Fruit fly (Drosophila melanogaster) whole organism, embryonic: Measurements from ENCODE around the gene Gyc89Da.

Source experiments
- Ada2b ChIP-seq: fragments of 200-800 bp; sonication (Bioruptor generic); IDR thresholded peaks from 2 replicates; pipeline ENCODE4 v1.3.6; 2022; ENCODE audit warnings: missing biosample characterization, missing genetic modification characterization
- CG10147 ChIP-seq: fragments of 200-800 bp; sonication (Bioruptor generic); optimal IDR thresholded peaks from 2 replicates; lab custom pipeline; 2019; ENCODE audit warnings: missing biosample characterization, mild to moderate bottlenecking, missing genetic modification characterization, moderate library complexity
- CG10209 ChIP-seq: fragments of 200-800 bp; sonication (Bioruptor generic); optimal IDR thresholded peaks from 3 replicates; lab custom pipeline; 2017; ENCODE audit warnings: missing biosample characterization, mild to moderate bottlenecking, missing genetic modification characterization, missing genetic modification reagents
- CG10274 ChIP-seq: fragments of 200-800 bp; sonication (Bioruptor generic); optimal IDR thresholded peaks from 3 replicates; lab custom pipeline; 2017; ENCODE audit warnings: missing biosample characterization, mild to moderate bottlenecking, missing genetic modification characterization
- CG11398 ChIP-seq: fragments of 200-800 bp; sonication (Bioruptor generic); optimal IDR thresholded peaks from 2 replicates; lab custom pipeline; 2016; ENCODE audit warnings: missing biosample characterization, missing genetic modification characterization
- CG13287 ChIP-seq: fragments of 200-800 bp; sonication (Bioruptor generic); IDR thresholded peaks from 2 replicates; pipeline ENCODE4 v1.3.6; 2022; ENCODE audit warnings: missing biosample characterization, missing genetic modification characterization; ENCODE audit not compliant: partially characterized antibody
- CG15479 ChIP-seq: fragments of 200-800 bp; sonication (Bioruptor generic); optimal IDR thresholded peaks from 3 replicates; lab custom pipeline; 2019; ENCODE audit warnings: missing biosample characterization, mild to moderate bottlenecking, missing genetic modification characterization, moderate library complexity
- CG16813 ChIP-seq: fragments of 200-800 bp; sonication (Bioruptor generic); IDR thresholded peaks from 3 replicates; pipeline ENCODE4 v1.3.6; 2022; ENCODE audit warnings: missing biosample characterization, missing genetic modification characterization; ENCODE audit not compliant: partially characterized antibody
- CG18011 ChIP-seq: fragments of 200-800 bp; sonication (Bioruptor generic); optimal IDR thresholded peaks from 2 replicates; lab custom pipeline; 2017; ENCODE audit warnings: missing biosample characterization, missing genetic modification characterization, mild to moderate bottlenecking, moderate library complexity, missing genotype
- CG31224 ChIP-seq: fragments of 200-800 bp; sonication (Bioruptor generic); IDR thresholded peaks from 2 replicates; pipeline ENCODE4 v1.3.6; 2022; ENCODE audit warnings: missing biosample characterization, missing genetic modification characterization
- CG31388 ChIP-seq: fragments of 200-800 bp; sonication (Bioruptor generic); optimal IDR thresholded peaks from 2 replicates; lab custom pipeline; 2016; ENCODE audit warnings: missing biosample characterization, missing genetic modification characterization
- CG3407 ChIP-seq: fragments of 200-800 bp; sonication (Bioruptor generic); optimal IDR thresholded peaks from 2 replicates; lab custom pipeline; 2018; ENCODE audit warnings: missing biosample characterization, mild to moderate bottlenecking, missing genetic modification characterization
- CG4424 ChIP-seq: fragments of 200-800 bp; sonication (Bioruptor generic); optimal IDR thresholded peaks from 3 replicates; lab custom pipeline; 2016; ENCODE audit warnings: missing biosample characterization, missing genetic modification characterization
- CG5180 ChIP-seq: fragments of 200-800 bp; sonication (Bioruptor generic); optimal IDR thresholded peaks from 3 replicates; lab custom pipeline; 2017; ENCODE audit warnings: missing biosample characterization, missing genetic modification characterization, mild to moderate bottlenecking, moderate library complexity, missing genetic modification reagents
- CG6791 ChIP-seq: fragments of 200-800 bp; sonication (Bioruptor generic); IDR thresholded peaks from 3 replicates; pipeline ENCODE4 v1.3.6; 2022; ENCODE audit warnings: missing biosample characterization, missing genetic modification characterization; ENCODE audit not compliant: partially characterized antibody
- CG7372 ChIP-seq: fragments of 200-800 bp; sonication (Bioruptor generic); IDR thresholded peaks from 2 replicates; pipeline ENCODE4 v1.3.6; 2022; ENCODE audit warnings: missing biosample characterization, missing genetic modification characterization
- CG7987 ChIP-seq: fragments of 200-800 bp; sonication (Bioruptor generic); optimal IDR thresholded peaks from 2 replicates; lab custom pipeline; 2018; ENCODE audit warnings: missing biosample characterization, mild to moderate bottlenecking, missing genetic modification characterization, moderate library complexity
- CG8290 ChIP-seq, 3 experiments: fragments of 200-800 bp; sonication (Bioruptor generic); optimal IDR thresholded peaks; 2 replicates each; lab custom pipeline; 2016 to 2019; ENCODE audit warnings: missing biosample characterization in 3 of 3, missing genetic modification characterization in 3 of 3, mild to moderate bottlenecking in 2 of 3, moderate library complexity in 1 of 3
- CG8944 ChIP-seq: fragments of 200-800 bp; sonication (Bioruptor generic); optimal IDR thresholded peaks from 3 replicates; lab custom pipeline; 2016; ENCODE audit warnings: missing biosample characterization, missing genetic modification characterization
- CG9932 ChIP-seq: fragments of 200-800 bp; sonication (Bioruptor generic); IDR thresholded peaks from 2 replicates; pipeline ENCODE4 v1.3.6; 2022; ENCODE audit warnings: missing biosample characterization, missing genetic modification characterization
- Dip3 ChIP-seq: fragments of 200-800 bp; sonication (Bioruptor generic); optimal IDR thresholded peaks from 3 replicates; lab custom pipeline; 2016; ENCODE audit warnings: missing biosample characterization, missing genetic modification characterization
- Doc2 ChIP-seq: fragments of 200-800 bp; sonication (Bioruptor generic); IDR thresholded peaks from 2 replicates; pipeline ENCODE4 v1.3.6; 2022; ENCODE audit warnings: missing biosample characterization, missing genetic modification characterization
- Gug ChIP-seq: fragments of 200-800 bp; sonication (Bioruptor generic); IDR thresholded peaks from 4 replicates; pipeline ENCODE4 v1.3.6; 2022; ENCODE audit warnings: missing biosample characterization, missing genetic modification characterization
- HmgZ ChIP-seq: fragments of 200-800 bp; sonication (Bioruptor generic); optimal IDR thresholded peaks from 2 replicates; lab custom pipeline; 2018; ENCODE audit warnings: missing biosample characterization, mild to moderate bottlenecking, missing genetic modification characterization
- Hr39 ChIP-seq: fragments of >200 bp; optimal IDR thresholded peaks from 2 replicates; lab custom pipeline; 2017
- Jarid2 ChIP-seq: fragments of 200-800 bp; sonication (Bioruptor generic); optimal IDR thresholded peaks from 3 replicates; lab custom pipeline; 2017; ENCODE audit warnings: mild to moderate bottlenecking, missing biosample characterization, missing genetic modification reagents, missing genetic modification characterization
- Lim3 ChIP-seq: fragments of 200-800 bp; sonication (Bioruptor generic); IDR thresholded peaks from 2 replicates; pipeline ENCODE4 v1.3.6; 2022; ENCODE audit warnings: missing biosample characterization, missing genetic modification characterization
- NFAT ChIP-seq: fragments of 200-800 bp; sonication (Bioruptor generic); IDR thresholded peaks from 2 replicates; pipeline ENCODE4 v1.3.6; 2022; ENCODE audit warnings: missing biosample characterization, missing genetic modification characterization
- Optix ChIP-seq: fragments of 200-800 bp; sonication (Bioruptor generic); IDR thresholded peaks from 3 replicates; pipeline ENCODE4 v1.3.6; 2022; ENCODE audit warnings: missing biosample characterization, missing genetic modification characterization
- Poxn ChIP-seq: fragments of 200-800 bp; sonication (Bioruptor generic); IDR thresholded peaks from 2 replicates; pipeline ENCODE4 v1.3.6; 2022; ENCODE audit warnings: missing biosample characterization, missing genetic modification characterization
- Side ChIP-seq: fragments of 200-800 bp; sonication (Bioruptor generic); optimal IDR thresholded peaks from 2 replicates; lab custom pipeline; 2016; ENCODE audit warnings: missing biosample characterization, missing genetic modification characterization
- Vsx1 ChIP-seq: fragments of 200-800 bp; sonication (Bioruptor generic); optimal IDR thresholded peaks from 2 replicates; lab custom pipeline; 2017; ENCODE audit warnings: missing biosample characterization, mild to moderate bottlenecking, missing genetic modification characterization, missing genetic modification reagents
- ase ChIP-seq: fragments of 200-800 bp; sonication (Bioruptor generic); IDR thresholded peaks from 3 replicates; pipeline ENCODE4 v1.3.6; 2022; ENCODE audit warnings: missing biosample characterization, missing genetic modification characterization
- dan ChIP-seq: fragments of 200-800 bp; sonication (Bioruptor generic); IDR thresholded peaks from 2 replicates; pipeline ENCODE4 v1.3.6; 2022; ENCODE audit warnings: missing biosample characterization, missing genetic modification characterization
- dm ChIP-seq: fragments of 200-800 bp; sonication (Bioruptor generic); optimal IDR thresholded peaks from 3 replicates; lab custom pipeline; 2016; ENCODE audit warnings: missing biosample characterization, missing genetic modification characterization
- dysf ChIP-seq: fragments of 200-800 bp; sonication (Bioruptor generic); IDR thresholded peaks from 3 replicates; pipeline ENCODE4 v1.3.6; 2022; ENCODE audit warnings: missing biosample characterization, missing genetic modification characterization
- fru ChIP-seq: fragments of >200 bp; optimal IDR thresholded peaks from 2 replicates; lab custom pipeline; 2017
- h ChIP-seq: fragments of >200 bp; optimal IDR thresholded peaks from 2 replicates; lab custom pipeline; 2017
- hb ChIP-seq: fragments of 200-800 bp; sonication (Bioruptor generic); IDR thresholded peaks from 3 replicates; pipeline ENCODE4 v1.3.6; 2022; ENCODE audit warnings: missing biosample characterization, missing genetic modification characterization; ENCODE audit not compliant: partially characterized antibody
- klu ChIP-seq: fragments of 200-800 bp; sonication (Bioruptor generic); IDR thresholded peaks from 2 replicates; pipeline ENCODE4 v1.3.6; 2022; ENCODE audit warnings: missing biosample characterization, missing genetic modification characterization
- lola ChIP-seq, 3 experiments: fragments of >200 bp in 2 of 3; fragments of 200-800 bp in 1 of 3; sonication (Bioruptor generic) in 1 of 3; optimal IDR thresholded peaks; 2 replicates each; lab custom pipeline; 2017 to 2019; ENCODE audit warnings: missing biosample characterization in 3 of 3, missing genetic modification characterization in 3 of 3, mild to moderate bottlenecking in 1 of 3, moderate library complexity in 1 of 3
- mam ChIP-seq: fragments of 200-800 bp; sonication (Bioruptor generic); optimal IDR thresholded peaks from 3 replicates; lab custom pipeline; 2016; ENCODE audit warnings: missing biosample characterization, missing genetic modification characterization
- mirr ChIP-seq: fragments of 200-800 bp; sonication (Bioruptor generic); optimal IDR thresholded peaks from 3 replicates; lab custom pipeline; 2018; ENCODE audit warnings: missing biosample characterization, mild to moderate bottlenecking, missing genetic modification characterization
- mld ChIP-seq: fragments of 200-800 bp; sonication (Bioruptor generic); IDR thresholded peaks from 3 replicates; pipeline ENCODE4 v1.3.6; 2022; ENCODE audit warnings: missing biosample characterization, missing genetic modification characterization; ENCODE audit not compliant: partially characterized antibody
- salm ChIP-seq: fragments of 200-800 bp; sonication (Bioruptor generic); optimal IDR thresholded peaks from 2 replicates; lab custom pipeline; 2018; ENCODE audit warnings: missing biosample characterization, mild to moderate bottlenecking, missing genetic modification characterization
- sr ChIP-seq: fragments of 200-800 bp; sonication (Bioruptor generic); IDR thresholded peaks from 3 replicates; pipeline ENCODE4 v1.3.6; 2022; ENCODE audit warnings: missing biosample characterization, missing genetic modification characterization
- tap ChIP-seq: fragments of 200-800 bp; optimal IDR thresholded peaks from 3 replicates; lab custom pipeline; 2019; ENCODE audit warnings: missing biosample characterization, mild to moderate bottlenecking, missing genetic modification characterization, moderate library complexity
- toy ChIP-seq: fragments of 200-800 bp; sonication (Bioruptor generic); IDR thresholded peaks from 2 replicates; pipeline ENCODE4 v1.3.6; 2022; ENCODE audit warnings: missing biosample characterization, missing genetic modification characterization
- tup ChIP-seq: fragments of 200-800 bp; sonication (Bioruptor generic); optimal IDR thresholded peaks from 2 replicates; lab custom pipeline; 2016; ENCODE audit warnings: missing biosample characterization, mild to moderate bottlenecking, missing genetic modification characterization, moderate library complexity
- yki ChIP-seq: fragments of >200 bp; optimal IDR thresholded peaks from 3 replicates; lab custom pipeline; 2018

The Gyc89Da gene

DNA sequence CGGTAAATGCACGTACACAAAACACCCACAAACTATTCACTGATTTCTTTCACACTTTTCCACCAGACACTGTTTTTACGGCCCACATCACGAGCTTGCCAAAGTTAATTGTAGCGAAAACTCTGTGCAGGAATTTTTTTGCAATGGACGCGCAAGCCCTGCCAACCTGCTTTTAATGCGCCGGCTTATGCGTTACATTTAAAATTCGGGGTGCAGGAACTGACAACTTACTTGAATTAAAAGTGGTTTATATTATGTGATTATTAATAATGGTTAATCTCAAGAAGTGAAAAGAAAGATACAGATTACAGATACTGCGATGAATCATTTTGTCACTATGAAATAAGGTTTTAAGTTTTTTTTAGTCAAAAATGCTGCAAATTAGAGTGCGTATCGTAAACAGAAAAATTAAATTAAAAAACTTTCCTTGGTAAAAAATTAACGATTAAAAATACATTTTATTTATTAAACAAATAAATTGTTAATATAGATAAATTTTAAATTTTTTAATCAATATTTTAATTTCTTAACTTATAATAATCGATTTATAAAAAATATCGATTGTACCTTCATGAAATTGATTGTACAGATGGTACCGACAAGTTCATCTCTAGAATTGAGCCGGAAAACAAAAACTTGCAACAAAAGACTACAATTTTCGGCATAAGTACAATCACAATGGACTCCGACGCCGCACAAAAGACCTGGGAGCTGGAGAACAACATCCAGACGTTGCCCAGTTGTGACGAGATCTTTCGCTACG is 2.7 kb upstream of the Gyc89Da start, which contains the start of the genes CG42232 and CSN5 (continued):
- TF ChIP-seq dm (GFP tag; lab: Kevin White, UChicago) (peak; percentile 28), salm (tag; lab: Kevin White, UChicago) (no peak), CG13287 (GFP tag; lab: Robert Waterston, UW) (peak; percentile 61), tup (GFP tag; lab: Kevin White, UChicago) (peak; percentile 9), CG8944 (GFP tag; lab: Kevin White, UChicago) (peak; percentile 29), Lim3 (GFP tag; lab: Robert Waterston, UW) (no peak), mld (GFP tag; lab: Robert Waterston, UW) (no peak), toy (GFP tag; lab: Robert Waterston, UW) (no peak), CG6791 (GFP tag; lab: Robert Waterston, UW) (peak; percentile 52; the same call in 1 of the 3 replicates), CG10147 (no peak), Dip3 (GFP tag; lab: Kevin White, UChicago) (no peak), CG10209 (GFP tag; lab: Kevin White, UChicago) (no peak), CG4424 (GFP tag; lab: Kevin White, UChicago) (peak; percentile 75), Poxn (GFP tag; lab: Robert Waterston, UW) (no peak), HmgZ (tag; lab: Kevin White, UChicago) (peak; percentile 25), CG16813 (no peak; the same call in 2 of the 3 replicates), dan (GFP tag; lab: Robert Waterston, UW) (no peak), Ada2b (peak; percentile 43; the same call in 1 of the 2 replicates), CG11398 (GFP tag; lab: Kevin White, UChicago) (no peak), CG8290 (GFP tag; optimal IDR thresholded peaks at IDR 0.05; lab: Kevin White, UChicago) (no peak), CG8290 (tag; optimal IDR thresholded peaks at IDR 0.05; lab: Kevin White, UChicago) (no peak), CG7372 (GFP tag; lab: Robert Waterston, UW) (no peak), sr (GFP tag; lab: Robert Waterston, UW) (no peak), NFAT (GFP tag; lab: Robert Waterston, UW) (no peak), Side (GFP tag; lab: Kevin White, UChicago) (peak; percentile 42), mam (peak; percentile 69), Gug (no peak; the same call in 3 of the 4 replicates), CG15479 (GFP tag; lab: Kevin White, UChicago) (peak; percentile 30), Hr39 (no peak), klu (GFP tag; lab: Robert Waterston, UW) (no peak), tap (tag; lab: Kevin White, UChicago) (no peak), lola (GFP tag; optimal IDR thresholded peaks at IDR 0.05; lab: Kevin White, UChicago) (peak in 1 of 3 experiments; percentile 62), Vsx1 (no peak), ase (GFP tag; lab: Robert Waterston, UW) (no peak), mirr (GFP tag; lab: Kevin White, UChicago) (no peak), CG10274 (GFP tag; lab: Kevin White, UChicago) (no peak), CG18011 (no peak), hb (no peak), CG9932 (GFP tag; lab: Robert Waterston, UW) (peak; percentile 68), Jarid2 (GFP tag; lab: Kevin White, UChicago) (no peak), yki (lab: Kevin White, UChicago) (no peak), CG5180 (GFP tag; lab: Kevin White, UChicago) (no peak), CG31224 (GFP tag; lab: Robert Waterston, UW) (no peak), Optix (GFP tag; lab: Robert Waterston, UW) (no peak), CG3407 (GFP tag; lab: Kevin White, UChicago) (no peak), fru (lab: Kevin White, UChicago) (no peak), dysf (0 out of 3 replicates have a peak, but pooled peaks have one; percentile 19), CG7987 (GFP tag; lab: Kevin White, UChicago) (no peak), h (lab: Kevin White, UChicago) (no peak), Doc2 (GFP tag; lab: Robert Waterston, UW) (no peak), CG31388 (GFP tag; lab: Kevin White, UChicago) (peak; percentile 39)
